Fruit fly (Drosophila melanogaster) whole organism, embryonic: ENCODE data around the gene Mlp84B.
A peak's percentile ranks its signal among the peaks of the same experiment; 100 is the strongest.

Source experiments
- CG10366 ChIP-seq: fragments of 200-800 bp; sonication (Bioruptor generic); IDR thresholded peaks from 2 replicates; pipeline ENCODE4 v1.3.6; 2022; ENCODE audit warnings: missing biosample characterization, missing genetic modification characterization
- CG10462 ChIP-seq: fragments of 200-800 bp; sonication (Bioruptor generic); optimal IDR thresholded peaks from 2 replicates; lab custom pipeline; 2016; ENCODE audit warnings: missing biosample characterization, missing genetic modification characterization
- CG10959 ChIP-seq: fragments of 200-800 bp; sonication (Bioruptor generic); IDR thresholded peaks from 2 replicates; pipeline ENCODE4 v1.3.6; 2022; ENCODE audit warnings: missing biosample characterization, missing genetic modification characterization
- CG11504 ChIP-seq: fragments of 200-800 bp; sonication (Bioruptor generic); optimal IDR thresholded peaks from 3 replicates; lab custom pipeline; 2019; ENCODE audit warnings: missing biosample characterization, mild to moderate bottlenecking, missing genetic modification characterization, moderate library complexity
- CG1233 ChIP-seq: fragments of 200-800 bp; sonication (Bioruptor generic); optimal IDR thresholded peaks from 4 replicates; lab custom pipeline; 2018; ENCODE audit warnings: missing biosample characterization, mild to moderate bottlenecking, missing genetic modification characterization
- CG13424 ChIP-seq: fragments of 200-800 bp; sonication (Bioruptor generic); optimal IDR thresholded peaks from 2 replicates; lab custom pipeline; 2019; ENCODE audit warnings: missing biosample characterization, mild to moderate bottlenecking, missing genetic modification characterization, moderate library complexity
- CG15011 ChIP-seq: fragments of 200-800 bp; sonication (Bioruptor generic); optimal IDR thresholded peaks from 3 replicates; lab custom pipeline; 2018; ENCODE audit warnings: missing biosample characterization, mild to moderate bottlenecking, missing genetic modification characterization
- CG15601 ChIP-seq: fragments of 200-800 bp; sonication (Bioruptor generic); optimal IDR thresholded peaks from 3 replicates; lab custom pipeline; 2019; ENCODE audit warnings: missing biosample characterization, mild to moderate bottlenecking, missing genetic modification characterization, moderate library complexity
- CG17186 ChIP-seq: fragments of 200-800 bp; sonication (Bioruptor generic); optimal IDR thresholded peaks from 3 replicates; lab custom pipeline; 2017; ENCODE audit warnings: missing biosample characterization, missing genetic modification reagents, missing genetic modification characterization
- CG2116 ChIP-seq: fragments of 200-800 bp; sonication (Bioruptor generic); optimal IDR thresholded peaks from 3 replicates; lab custom pipeline; 2018; ENCODE audit warnings: missing biosample characterization, mild to moderate bottlenecking, missing genetic modification characterization
- CG32532 ChIP-seq: fragments of 200-800 bp; sonication (Bioruptor generic); IDR thresholded peaks from 2 replicates; pipeline ENCODE4 v1.3.6; 2022; ENCODE audit warnings: missing biosample characterization, missing genetic modification characterization
- CG33557 ChIP-seq: fragments of 200-800 bp; sonication (Bioruptor generic); optimal IDR thresholded peaks from 2 replicates; lab custom pipeline; 2019; ENCODE audit warnings: missing biosample characterization, mild to moderate bottlenecking, missing genetic modification characterization, moderate library complexity
- CG3847 ChIP-seq: fragments of 200-800 bp; sonication (Bioruptor generic); IDR thresholded peaks from 2 replicates; pipeline ENCODE4 v1.3.6; 2022; ENCODE audit warnings: missing biosample characterization, missing genetic modification characterization
- CG7271 ChIP-seq: fragments of 200-800 bp; sonication (Bioruptor generic); optimal IDR thresholded peaks from 2 replicates; lab custom pipeline; 2018; ENCODE audit warnings: missing biosample characterization, mild to moderate bottlenecking, missing genetic modification characterization, moderate library complexity
- CG7745 ChIP-seq: fragments of 200-800 bp; sonication (Bioruptor generic); optimal IDR thresholded peaks from 2 replicates; lab custom pipeline; 2018; ENCODE audit warnings: missing biosample characterization, mild to moderate bottlenecking, missing genetic modification characterization, moderate library complexity
- CG7987 ChIP-seq: fragments of 200-800 bp; sonication (Bioruptor generic); optimal IDR thresholded peaks from 2 replicates; lab custom pipeline; 2018; ENCODE audit warnings: missing biosample characterization, mild to moderate bottlenecking, missing genetic modification characterization, moderate library complexity
- CG8290 ChIP-seq, 3 experiments: fragments of 200-800 bp; sonication (Bioruptor generic); optimal IDR thresholded peaks; 2 replicates each; lab custom pipeline; 2016 to 2019; ENCODE audit warnings: missing biosample characterization in 3 of 3, missing genetic modification characterization in 3 of 3, mild to moderate bottlenecking in 2 of 3, moderate library complexity in 1 of 3
- CG9437 ChIP-seq: fragments of 200-800 bp; sonication (Bioruptor generic); optimal IDR thresholded peaks from 2 replicates; lab custom pipeline; 2018; ENCODE audit warnings: missing biosample characterization, mild to moderate bottlenecking, missing genetic modification characterization
- CkIIα-i1 ChIP-seq: fragments of 200-800 bp; sonication (Bioruptor generic); IDR thresholded peaks from 2 replicates; pipeline ENCODE4 v1.3.6; 2022; ENCODE audit warnings: missing biosample characterization, missing genetic modification characterization
- Dip2 ChIP-seq: fragments of 200-800 bp; sonication (Bioruptor generic); IDR thresholded peaks from 2 replicates; pipeline ENCODE4 v1.3.6; 2022; ENCODE audit warnings: missing biosample characterization, missing genetic modification characterization
- Doc2 ChIP-seq: fragments of 200-800 bp; sonication (Bioruptor generic); IDR thresholded peaks from 2 replicates; pipeline ENCODE4 v1.3.6; 2022; ENCODE audit warnings: missing biosample characterization, missing genetic modification characterization
- ERR ChIP-seq: fragments of 200-800 bp; sonication (Bioruptor generic); optimal IDR thresholded peaks from 2 replicates; lab custom pipeline; 2016; ENCODE audit warnings: missing biosample characterization, missing genetic modification characterization
- Fer3 ChIP-seq: fragments of 200-800 bp; sonication (Bioruptor generic); optimal IDR thresholded peaks from 2 replicates; lab custom pipeline; 2018; ENCODE audit warnings: missing biosample characterization, mild to moderate bottlenecking, missing genetic modification characterization, moderate library complexity
- HLH4C ChIP-seq: fragments of 200-800 bp; sonication (Bioruptor generic); IDR thresholded peaks from 3 replicates; pipeline ENCODE4 v1.3.6; 2022; ENCODE audit warnings: missing biosample characterization, missing genetic modification characterization; ENCODE audit not compliant: partially characterized antibody
- HmgD ChIP-seq: fragments of 200-800 bp; sonication (Bioruptor generic); optimal IDR thresholded peaks from 3 replicates; lab custom pipeline; 2016; ENCODE audit warnings: missing biosample characterization, missing genetic modification characterization
- Neu2 ChIP-seq: fragments of 200-800 bp; sonication (Bioruptor generic); optimal IDR thresholded peaks from 3 replicates; lab custom pipeline; 2016; ENCODE audit warnings: missing biosample characterization, missing genetic modification characterization, borderline replicate concordance
- Scr ChIP-seq: fragments of 200-800 bp; sonication (Bioruptor generic); IDR thresholded peaks from 2 replicates; pipeline ENCODE4 v1.3.6; 2022; ENCODE audit warnings: missing biosample characterization, missing genetic modification characterization; ENCODE audit not compliant: partially characterized antibody
- Six4 ChIP-seq: fragments of 200-800 bp; sonication (Bioruptor generic); optimal IDR thresholded peaks from 2 replicates; lab custom pipeline; 2016; ENCODE audit warnings: missing biosample characterization, missing genetic modification characterization
- Sry-β ChIP-seq: fragments of 200-800 bp; sonication (Bioruptor generic); optimal IDR thresholded peaks from 2 replicates; lab custom pipeline; 2018; ENCODE audit warnings: missing biosample characterization, mild to moderate bottlenecking, missing genetic modification characterization, moderate library complexity
- Xrp1 ChIP-seq: fragments of 200-800 bp; sonication (Bioruptor generic); IDR thresholded peaks from 2 replicates; pipeline ENCODE4 v1.3.6; 2022; ENCODE audit warnings: missing biosample characterization, missing genetic modification characterization
- cad ChIP-seq: fragments of >200 bp; optimal IDR thresholded peaks from 2 replicates; lab custom pipeline; 2017; ENCODE audit warnings: missing biosample characterization, missing genetic modification characterization
- caup ChIP-seq: fragments of 200-800 bp; sonication (Bioruptor generic); optimal IDR thresholded peaks from 3 replicates; lab custom pipeline; 2017; ENCODE audit warnings: missing biosample characterization, mild to moderate bottlenecking, missing genetic modification characterization, moderate library complexity; ENCODE audit not compliant: severe bottlenecking
- crol ChIP-seq: fragments of 200-800 bp; sonication (Bioruptor generic); IDR thresholded peaks from 2 replicates; pipeline ENCODE4 v1.3.6; 2022; ENCODE audit warnings: missing biosample characterization, missing genetic modification characterization
- crp ChIP-seq, 2 experiments: fragments of 200-800 bp; sonication (Bioruptor generic); optimal IDR thresholded peaks; 2 replicates in 1 of 2; 3 replicates in 1 of 2; lab custom pipeline; 2017; ENCODE audit warnings: missing biosample characterization in 2 of 2, missing genetic modification characterization in 2 of 2, mild to moderate bottlenecking in 1 of 2, moderate library complexity in 1 of 2
- dimm ChIP-seq: fragments of 200-800 bp; sonication (Bioruptor generic); IDR thresholded peaks from 2 replicates; pipeline ENCODE4 v1.3.6; 2022; ENCODE audit warnings: missing biosample characterization, missing genetic modification characterization
- esg ChIP-seq: fragments of 200-800 bp; sonication (Bioruptor generic); conservative IDR thresholded peaks from 2 replicates; pipeline ENCODE4 v1.3.6; 2022; ENCODE audit warnings: missing biosample characterization, missing genetic modification characterization
- ham ChIP-seq: fragments of 200-800 bp; sonication (Bioruptor generic); IDR thresholded peaks from 2 replicates; pipeline ENCODE4 v1.3.6; 2022; ENCODE audit warnings: missing biosample characterization, missing genetic modification characterization
- jumu ChIP-seq: fragments of 200-800 bp; sonication (Bioruptor generic); optimal IDR thresholded peaks from 3 replicates; lab custom pipeline; 2016; ENCODE audit warnings: missing biosample characterization, missing genetic modification characterization
- kah ChIP-seq: fragments of 200-800 bp; sonication (Bioruptor generic); optimal IDR thresholded peaks from 2 replicates; lab custom pipeline; 2018; ENCODE audit warnings: missing biosample characterization, mild to moderate bottlenecking, missing genetic modification characterization
- kay ChIP-seq: fragments of 200-800 bp; sonication (Bioruptor generic); optimal IDR thresholded peaks from 2 replicates; lab custom pipeline; 2016; ENCODE audit warnings: missing biosample characterization, missing genetic modification characterization
- lab ChIP-seq: fragments of 200-800 bp; sonication (Bioruptor generic); optimal IDR thresholded peaks from 3 replicates; lab custom pipeline; 2017; ENCODE audit warnings: missing biosample characterization, missing genetic modification characterization, mild to moderate bottlenecking, moderate library complexity, missing genetic modification reagents
- nmo ChIP-seq: fragments of 200-800 bp; sonication (Bioruptor generic); optimal IDR thresholded peaks from 2 replicates; lab custom pipeline; 2018; ENCODE audit warnings: missing biosample characterization, mild to moderate bottlenecking, missing genetic modification characterization, moderate library complexity
- nom ChIP-seq: fragments of 200-800 bp; sonication (Bioruptor generic); optimal IDR thresholded peaks from 2 replicates; lab custom pipeline; 2017; ENCODE audit warnings: missing biosample characterization, missing genetic modification characterization, mild to moderate bottlenecking, moderate library complexity, missing genetic modification reagents
- pnt ChIP-seq: fragments of 200-800 bp; sonication (Bioruptor generic); optimal IDR thresholded peaks from 3 replicates; lab custom pipeline; 2016; ENCODE audit warnings: missing biosample characterization, missing genetic modification characterization
- repo ChIP-seq: fragments of 200-800 bp; sonication (Bioruptor generic); optimal IDR thresholded peaks from 2 replicates; lab custom pipeline; 2016; ENCODE audit warnings: missing biosample characterization, missing genetic modification characterization
- scrt ChIP-seq: fragments of 200-800 bp; sonication (Bioruptor generic); optimal IDR thresholded peaks from 2 replicates; lab custom pipeline; 2018; ENCODE audit warnings: missing biosample characterization, mild to moderate bottlenecking, missing genetic modification characterization, moderate library complexity
- sens-2 ChIP-seq: fragments of 200-800 bp; sonication (Bioruptor generic); IDR thresholded peaks from 2 replicates; pipeline ENCODE4 v1.3.6; 2022; ENCODE audit warnings: missing biosample characterization, missing genetic modification characterization
- slbo ChIP-seq: fragments of 200-800 bp; sonication (Bioruptor generic); IDR thresholded peaks from 2 replicates; pipeline ENCODE4 v1.3.6; 2022; ENCODE audit warnings: missing biosample characterization, missing genetic modification characterization
- z ChIP-seq: fragments of 200-800 bp; sonication (Bioruptor generic); IDR thresholded peaks from 3 replicates; pipeline ENCODE4 v1.3.6; 2022; ENCODE audit warnings: missing biosample characterization, missing genetic modification characterization

The Mlp84B gene

DNA sequence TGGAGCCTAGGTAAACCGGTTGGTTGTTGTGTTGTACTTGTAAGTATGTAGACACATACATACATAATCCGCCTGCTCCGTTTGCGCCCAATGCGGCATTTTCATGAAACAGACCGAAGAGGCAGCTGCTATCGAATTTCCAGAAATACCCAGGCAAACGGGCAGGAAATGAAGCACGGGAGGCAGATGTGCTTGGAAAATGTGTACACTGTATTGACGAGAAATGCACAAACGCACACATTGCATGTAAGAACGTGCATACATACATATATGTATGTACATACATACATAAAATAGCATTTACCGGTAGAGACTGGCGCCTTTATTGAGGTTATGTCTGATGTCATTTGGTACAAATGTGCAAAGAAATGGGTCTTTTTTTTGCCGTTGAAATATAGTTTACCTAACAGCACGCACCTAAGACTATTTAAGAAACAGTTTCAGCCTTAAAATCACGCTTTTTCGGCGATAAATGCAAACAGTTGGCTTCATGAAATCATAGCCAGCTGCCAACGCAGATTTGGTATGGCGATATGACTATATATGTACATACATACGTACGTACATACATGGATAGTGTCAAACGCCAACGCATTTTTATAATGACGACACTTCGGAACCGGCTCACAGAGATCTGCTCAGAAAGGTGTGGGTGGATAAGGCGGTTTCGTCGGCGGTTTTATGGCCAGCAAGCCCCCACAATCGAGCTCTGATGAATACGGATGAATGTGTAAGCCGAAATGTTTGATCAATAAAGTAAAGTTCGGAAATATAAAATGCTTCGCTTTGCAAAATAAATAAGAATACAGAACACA, 27.8 kb downstream of the Mlp84B start (continued):
- TF ChIP-seq CG7271 (no peak), Dip2 (GFP tag; lab: Robert Waterston, UW) (no peak), CG33557 (GFP tag; lab: Kevin White, UChicago) (no peak), ERR (GFP tag; lab: Kevin White, UChicago) (no peak), dimm (GFP tag; lab: Robert Waterston, UW) (no peak), sens-2 (GFP tag; lab: Robert Waterston, UW) (no peak), CG3847 (GFP tag; lab: Robert Waterston, UW) (no peak), esg (GFP tag; lab: Robert Waterston, UW) (no peak), Neu2 (GFP tag; lab: Kevin White, UChicago) (no peak), CG15011 (GFP tag; lab: Kevin White, UChicago) (no peak), pnt (GFP tag; lab: Kevin White, UChicago) (no peak), CG10366 (no peak), repo (GFP tag; lab: Kevin White, UChicago) (no peak), Doc2 (GFP tag; lab: Robert Waterston, UW) (no peak), CG32532 (no peak; the same call in 1 of the 2 replicates), scrt (no peak), crp (GFP tag; optimal IDR thresholded peaks at IDR 0.05; lab: Kevin White, UChicago) (no peak), caup (GFP tag; lab: Kevin White, UChicago) (peak; percentile 3), z (GFP tag; lab: Robert Waterston, UW) (no peak), CkIIα-i1 (GFP tag; lab: Robert Waterston, UW) (no peak), Sry-β (no peak), CG10959 (GFP tag; lab: Robert Waterston, UW) (no peak), CG15601 (tag; lab: Kevin White, UChicago) (no peak), ham (GFP tag; lab: Robert Waterston, UW) (no peak), HmgD (GFP tag; lab: Kevin White, UChicago) (no peak), Xrp1 (GFP tag; lab: Robert Waterston, UW) (no peak), CG17186 (no peak), slbo (GFP tag; lab: Robert Waterston, UW) (no peak), Fer3 (no peak), CG10462 (GFP tag; lab: Kevin White, UChicago) (no peak), kah (no peak), nmo (no peak), CG2116 (GFP tag; lab: Kevin White, UChicago) (peak; percentile 17), nom (GFP tag; lab: Kevin White, UChicago) (no peak), crol (GFP tag; lab: Robert Waterston, UW) (no peak), Scr (no peak), HLH4C (GFP tag; lab: Robert Waterston, UW) (no peak), Six4 (no peak), CG7987 (no peak), CG8290 (GFP tag; optimal IDR thresholded peaks at IDR 0.05; lab: Kevin White, UChicago) (no peak), CG8290 (tag; optimal IDR thresholded peaks at IDR 0.05; lab: Kevin White, UChicago) (no peak), CG13424 (tag; lab: Kevin White, UChicago) (no peak), CG11504 (tag; lab: Kevin White, UChicago) (no peak), CG1233 (GFP tag; lab: Kevin White, UChicago) (no peak), CG7745 (tag; lab: Kevin White, UChicago) (no peak), kay (no peak), jumu (GFP tag; lab: Kevin White, UChicago) (no peak), cad (GFP tag; lab: Kevin White, UChicago) (no peak), CG9437 (GFP tag; lab: Kevin White, UChicago) (no peak), lab (GFP tag; lab: Kevin White, UChicago) (no peak)
